Worm (Caenorhabditis elegans) whole organism, late embryonic: Measurements from ENCODE around the gene ftr-1.

ENCODE experiments used
- C08G9.2 ChIP-seq: sonication (generic microtip); optimal IDR thresholded peaks from 2 replicates; lab custom pipeline; 2016; ENCODE audit warnings: mild to moderate bottlenecking, missing genetic modification characterization, moderate library complexity, missing compliant biosample characterization
- F13H6.1 ChIP-seq: sonication (generic microtip); optimal IDR thresholded peaks from 2 replicates; lab custom pipeline; 2016; ENCODE audit warnings: missing genetic modification characterization, missing compliant biosample characterization
- T23F11.4 ChIP-seq: fragments of 200-800 bp; sonication (Bioruptor generic); optimal IDR thresholded peaks from 2 replicates; lab custom pipeline; 2018; ENCODE audit warnings: mild to moderate bottlenecking, missing genetic modification characterization, missing compliant biosample characterization
- ama-1 ChIP-seq: fragments of 150-350 bp; optimal IDR thresholded peaks from 2 replicates; lab custom pipeline; 2014
- ceh-14 ChIP-seq: sonication (generic microtip); optimal IDR thresholded peaks from 2 replicates; lab custom pipeline; 2016; ENCODE audit warnings: missing genotype, missing genetic modification characterization, missing compliant biosample characterization
- ceh-2 ChIP-seq: sonication (generic microtip); optimal IDR thresholded peaks from 2 replicates; lab custom pipeline; 2016; ENCODE audit warnings: missing genotype, missing genetic modification characterization, missing compliant biosample characterization
- ceh-31 ChIP-seq: sonication (generic microtip); optimal IDR thresholded peaks from 2 replicates; lab custom pipeline; 2016; ENCODE audit warnings: missing genetic modification characterization, missing compliant biosample characterization
- ceh-9 ChIP-seq: sonication (generic microtip); optimal IDR thresholded peaks from 2 replicates; lab custom pipeline; 2016; ENCODE audit warnings: mild to moderate bottlenecking, missing genetic modification characterization, inconsistent platforms, missing compliant biosample characterization
- che-1 ChIP-seq: sonication (generic microtip); optimal IDR thresholded peaks from 2 replicates; lab custom pipeline; 2016; ENCODE audit warnings: mild to moderate bottlenecking, missing genetic modification characterization, missing compliant biosample characterization
- dve-1 ChIP-seq: sonication (generic microtip); optimal IDR thresholded peaks from 2 replicates; lab custom pipeline; 2017; ENCODE audit warnings: antibody characterized with exemption, mild to moderate bottlenecking, missing genetic modification characterization, missing compliant biosample characterization
- elt-2 ChIP-seq: sonication (generic microtip); optimal IDR thresholded peaks from 2 replicates; lab custom pipeline; 2016; ENCODE audit warnings: missing genetic modification reagents, missing genetic modification characterization, missing compliant biosample characterization
- elt-4 ChIP-seq: sonication (generic microtip); optimal IDR thresholded peaks from 2 replicates; lab custom pipeline; 2016; ENCODE audit warnings: missing genetic modification characterization, missing compliant biosample characterization
- eyg-1 ChIP-seq: sonication (generic microtip); optimal IDR thresholded peaks from 2 replicates; lab custom pipeline; 2016; ENCODE audit warnings: missing genotype, missing genetic modification characterization, missing compliant biosample characterization
- fkh-6 ChIP-seq: sonication (generic microtip); optimal IDR thresholded peaks from 2 replicates; lab custom pipeline; 2016; ENCODE audit warnings: missing genetic modification characterization, missing compliant biosample characterization
- hlh-13 ChIP-seq: fragments of 200-800 bp; sonication (Bioruptor generic); optimal IDR thresholded peaks from 2 replicates; lab custom pipeline; 2018; ENCODE audit warnings: mild to moderate bottlenecking, missing genetic modification characterization, missing compliant biosample characterization
- hlh-8 ChIP-seq: sonication (generic microtip); optimal IDR thresholded peaks from 2 replicates; lab custom pipeline; 2016; ENCODE audit warnings: missing genotype, missing genetic modification characterization, missing compliant biosample characterization
- npax-4 ChIP-seq: sonication (generic microtip); optimal IDR thresholded peaks from 2 replicates; lab custom pipeline; 2016; ENCODE audit warnings: missing genetic modification characterization, missing compliant biosample characterization
- odd-2 ChIP-seq: sonication (generic microtip); optimal IDR thresholded peaks from 2 replicates; lab custom pipeline; 2017; ENCODE audit warnings: antibody characterized with exemption, mild to moderate bottlenecking, missing genetic modification characterization, missing compliant biosample characterization
- pax-1 ChIP-seq: fragments of 150-350 bp; optimal IDR thresholded peaks from 2 replicates; lab custom pipeline; 2014; ENCODE audit warnings: missing biosample characterization, missing genetic modification characterization
- pha-4 ChIP-seq: fragments of 150-350 bp; optimal IDR thresholded peaks from 2 replicates; lab custom pipeline; 2018; ENCODE audit warnings: missing biosample characterization, missing genetic modification reagents, missing genetic modification characterization
- pqm-1 ChIP-seq: sonication (generic microtip); optimal IDR thresholded peaks from 2 replicates; lab custom pipeline; 2016; ENCODE audit warnings: missing genetic modification characterization, missing compliant biosample characterization
- sdc-2 ChIP-seq: sonication (generic microtip); optimal IDR thresholded peaks from 2 replicates; lab custom pipeline; 2016; ENCODE audit warnings: missing genotype, missing genetic modification characterization, missing compliant biosample characterization
- sox-2 ChIP-seq: fragments of 200-800 bp; sonication (Bioruptor generic); IDR thresholded peaks from 2 replicates; pipeline ENCODE4 v1.3.6; 2022; ENCODE audit warnings: missing genetic modification reagents, missing genetic modification characterization, missing compliant biosample characterization
- sox-4 ChIP-seq: sonication (generic microtip); optimal IDR thresholded peaks from 2 replicates; lab custom pipeline; 2017; ENCODE audit warnings: mild to moderate bottlenecking, missing genetic modification characterization, inconsistent platforms, missing compliant biosample characterization
- syd-9 ChIP-seq: sonication (generic microtip); optimal IDR thresholded peaks from 2 replicates; lab custom pipeline; 2016; ENCODE audit warnings: mild to moderate bottlenecking, missing genetic modification characterization, moderate library complexity, missing compliant biosample characterization
- ttx-3 ChIP-seq: sonication (generic microtip); optimal IDR thresholded peaks from 2 replicates; lab custom pipeline; 2016; ENCODE audit warnings: missing genetic modification reagents, missing genetic modification characterization, missing compliant biosample characterization
- unc-86 ChIP-seq: sonication (generic microtip); optimal IDR thresholded peaks from 2 replicates; lab custom pipeline; 2016; ENCODE audit warnings: missing genetic modification characterization, missing compliant biosample characterization

The ftr-1 gene

DNA sequence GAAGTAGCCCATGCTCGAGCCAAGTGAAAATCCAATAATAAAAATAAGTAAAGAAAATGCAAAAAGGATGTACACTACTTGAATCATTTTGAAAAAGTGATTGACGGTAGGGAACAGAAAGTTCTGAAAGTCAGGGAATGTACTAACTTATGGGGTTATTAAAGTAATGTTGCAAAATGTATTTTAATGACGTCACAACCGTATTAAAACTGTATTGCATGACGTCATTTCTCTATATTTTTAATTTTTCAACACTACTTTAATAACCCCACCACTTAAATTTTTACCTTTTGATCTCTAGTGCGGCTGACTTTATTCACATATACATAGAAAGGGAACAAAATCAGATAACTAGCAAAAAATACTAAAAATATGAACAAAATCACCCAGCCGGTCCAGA, 14.5 kb upstream of the ftr-1 start:
- TF ChIP-seq C08G9.2 (tag; lab: Kevin White, UChicago) (no peak), pqm-1 (no peak), elt-4 (tag; lab: Kevin White, UChicago) (no peak), sox-4 (no peak), F13H6.1 (tag; lab: Kevin White, UChicago) (no peak)
- TF ChIP-seq, all 69 proteins: peak for 0

DNA sequence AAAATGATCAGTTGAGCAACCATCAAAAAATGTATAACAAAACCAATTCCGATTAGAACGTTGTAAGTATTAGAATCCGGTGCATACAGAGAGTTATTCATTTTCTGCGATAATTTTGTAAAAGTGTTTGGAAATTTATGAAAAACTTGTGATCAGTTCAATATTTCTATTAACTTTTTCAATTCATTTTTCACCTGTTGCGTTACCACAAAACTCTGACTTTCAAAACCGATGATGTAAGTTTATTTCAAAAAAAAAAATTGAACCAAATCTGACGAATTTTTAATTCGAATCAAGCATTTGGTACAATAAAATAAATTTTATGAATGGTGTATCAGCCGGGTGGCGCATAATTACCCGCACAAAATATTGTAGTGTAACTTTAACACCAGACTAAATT, 10.2 kb upstream of the ftr-1 start, which contains the start of gene srz-16:
TSS of gene srz-16 (minus strand) at position 101 of the 400 bp plus-strand sequence.
- no peak for TF ChIP-seq unc-86 (tag; lab: Kevin White, UChicago)
- TF ChIP-seq hlh-8 (tag; lab: Kevin White, UChicago) = no peak
- TF ChIP-seq dve-1 (tag; lab: Kevin White, UChicago) = no peak
- TF ChIP-seq sdc-2 (tag; lab: Kevin White, UChicago) = no peak

DNA sequence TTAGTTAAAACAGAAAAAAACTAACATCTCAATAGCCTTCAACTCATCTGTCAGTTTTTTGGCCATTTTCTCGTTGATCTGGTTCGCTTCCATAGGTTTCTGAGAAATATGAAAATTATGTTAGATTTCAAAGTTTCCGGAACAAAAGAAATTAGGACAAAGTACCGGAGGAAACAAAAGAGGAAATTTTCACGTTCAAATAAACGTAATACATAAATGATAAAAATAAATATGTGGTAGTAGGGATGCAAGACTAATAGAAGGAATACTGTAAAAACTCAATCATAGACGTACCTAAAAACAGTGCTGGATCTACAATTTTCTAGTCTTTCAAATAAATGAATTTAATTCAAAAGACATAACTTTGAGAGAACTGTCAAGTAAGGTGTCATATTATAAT, 8.0 kb upstream of the ftr-1 start, which contains the start of gene fbxa-116:
TSS of gene fbxa-116 (minus strand) at position 101 of the 400 bp plus-strand sequence.
- no peak for TF ChIP-seq ttx-3
- TF ChIP-seq T23F11.4 (GFP tag; lab: Kevin White, UChicago) = no peak

DNA sequence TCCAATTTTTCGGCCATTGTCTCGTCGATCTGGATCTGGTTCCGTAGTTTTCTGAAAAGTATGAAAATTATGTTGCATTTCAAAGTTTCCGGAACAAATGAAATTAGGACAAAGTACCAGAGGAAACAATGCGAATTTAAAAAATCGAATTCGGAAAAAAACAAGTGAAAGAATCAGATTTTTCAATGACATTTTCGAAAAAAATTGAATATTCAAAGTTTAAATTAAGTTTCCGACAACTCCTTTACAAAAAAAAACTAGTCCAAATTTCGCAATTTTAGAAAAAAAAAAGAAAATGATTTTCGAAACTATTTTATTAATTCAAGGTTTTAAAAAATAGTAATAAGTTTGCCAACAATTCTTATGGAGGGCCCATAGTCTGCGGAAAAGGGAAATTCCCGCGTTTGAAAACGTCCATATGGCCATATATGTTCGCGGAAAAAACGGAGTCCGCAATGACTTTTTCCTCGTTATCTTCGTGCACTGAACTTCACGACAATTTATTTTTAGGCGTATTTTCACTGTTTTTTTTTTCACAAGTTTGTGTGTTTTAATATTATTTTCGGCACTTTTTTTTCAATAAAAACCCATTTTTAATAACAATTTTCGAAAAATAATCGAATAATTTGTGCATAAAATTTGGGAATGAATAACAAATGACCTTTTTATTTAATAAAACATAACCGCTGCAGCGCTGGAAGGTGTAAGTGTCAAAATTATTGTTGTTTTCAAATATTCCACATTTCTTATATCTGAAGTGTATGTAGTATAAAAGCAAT, 4.5 kb upstream of the ftr-1 start, which contains the start of the genes fbxa-115 and Y113G7B.27:
TSS of gene fbxa-115 (minus strand) at position 51 of the 779 bp plus-strand sequence.
TSS of gene Y113G7B.27 (plus strand) at position 729 of the 779 bp plus-strand sequence.
- no peak for TF ChIP-seq pha-4 (tag; lab: Kevin White, UChicago)
- TF ChIP-seq ama-1 (lab: Kevin White, UChicago) = no peak
- no peak for TF ChIP-seq ceh-9
- TF ChIP-seq elt-4 (tag; lab: Kevin White, UChicago) = no peak
- no peak for TF ChIP-seq eyg-1 (tag; lab: Kevin White, UChicago)
- no peak for TF ChIP-seq ceh-31 (tag; lab: Kevin White, UChicago)
- TF ChIP-seq elt-2 (tag; lab: Kevin White, UChicago) = no peak
- no peak for TF ChIP-seq odd-2 (tag; lab: Kevin White, UChicago)
- no peak for TF ChIP-seq ceh-14 (tag; lab: Kevin White, UChicago)
- TF ChIP-seq hlh-8 (tag; lab: Kevin White, UChicago) = no peak
- no peak for TF ChIP-seq ceh-2 (tag; lab: Kevin White, UChicago)
- TF ChIP-seq sdc-2 (tag; lab: Kevin White, UChicago) = no peak
- no peak for TF ChIP-seq unc-86 (tag; lab: Kevin White, UChicago)
- TF ChIP-seq fkh-6 (tag; lab: Kevin White, UChicago) = no peak
- TF ChIP-seq npax-4 (tag; lab: Kevin White, UChicago) = no peak
- TF ChIP-seq C08G9.2 (tag; lab: Kevin White, UChicago) = no peak
- no peak for TF ChIP-seq syd-9 (tag; lab: Kevin White, UChicago)

DNA sequence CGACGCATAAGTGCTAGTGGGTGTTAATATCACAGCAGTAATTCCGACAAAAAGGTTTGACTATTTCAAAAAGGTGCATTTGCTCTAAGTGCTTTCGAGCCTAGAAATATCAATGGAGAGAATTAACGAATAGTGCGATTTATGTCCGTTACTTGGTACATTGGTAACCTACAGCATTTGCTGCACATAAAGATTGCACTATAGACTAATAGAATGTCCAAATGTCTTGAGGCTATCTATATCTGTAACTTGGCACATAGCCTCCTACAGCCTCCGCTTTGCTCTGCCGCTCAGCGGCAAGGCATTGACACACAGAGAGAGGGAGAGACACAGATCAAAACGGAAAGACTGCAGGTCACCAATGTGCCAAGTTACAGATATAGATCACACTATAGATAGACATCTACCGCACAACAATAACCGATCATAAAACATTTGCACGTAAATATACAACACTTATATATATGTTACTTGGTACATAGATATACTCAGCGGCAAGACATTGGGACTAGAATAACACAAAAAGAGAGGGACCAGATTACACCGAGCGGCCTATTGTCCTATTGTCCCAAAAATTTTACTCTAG, 1.2 kb upstream of the ftr-1 start, which contains the start of the genes srh-217 and Y113G7B.28:
TSS of gene srh-217 (minus strand) at position 101 of the 586 bp plus-strand sequence.
TSS of gene Y113G7B.28 (plus strand) at position 536 of the 586 bp plus-strand sequence.
- TF ChIP-seq hlh-13 (no peak), pax-1 (no peak), npax-4 (tag; lab: Kevin White, UChicago) (no peak)

DNA sequence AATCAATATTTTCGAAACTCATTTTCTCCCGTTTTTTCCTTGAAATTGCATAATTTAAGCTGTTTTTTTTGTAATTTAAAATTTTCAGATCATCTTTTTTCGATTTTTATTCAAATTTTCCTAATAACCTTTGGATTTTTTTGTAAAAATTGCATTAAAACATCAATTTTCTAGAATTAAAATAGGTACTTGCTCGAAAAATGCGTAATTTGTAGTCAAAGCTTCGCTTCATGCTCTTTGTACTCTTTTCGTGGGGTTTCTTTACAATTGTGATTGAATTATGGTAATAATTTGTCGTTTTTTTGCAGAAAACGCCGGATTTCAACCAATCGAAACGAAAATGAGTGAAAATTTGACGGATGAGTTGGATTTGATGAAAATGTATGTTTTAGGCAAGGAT, 2.2 kb downstream of the ftr-1 start, which contains the start of gene fog-2:
TSS of gene fog-2 (plus strand) at position 301 of the 400 bp plus-strand sequence.
- TF ChIP-seq che-1 (tag; lab: Kevin White, UChicago) = no peak
- TF ChIP-seq sox-2 (GFP tag; lab: Robert Waterston, UW) = no peak
- TF ChIP-seq dve-1 (tag; lab: Kevin White, UChicago) = no peak
- TF ChIP-seq ceh-9 = no peak
- no peak for TF ChIP-seq npax-4 (tag; lab: Kevin White, UChicago)
